Worm (Caenorhabditis elegans) whole organism, late embryonic: ENCODE data around the gene lipl-1.

Experiments used
- pha-4 ChIP-seq: fragments of 150-350 bp; optimal IDR thresholded peaks from 2 replicates; lab custom pipeline; 2018; ENCODE audit warnings: missing biosample characterization, missing genetic modification reagents, missing genetic modification characterization
- pros-1 ChIP-seq: fragments of 150-350 bp; optimal IDR thresholded peaks from 2 replicates; lab custom pipeline; 2014; ENCODE audit warnings: missing biosample characterization, missing genetic modification reagents, missing genetic modification characterization

DNA sequence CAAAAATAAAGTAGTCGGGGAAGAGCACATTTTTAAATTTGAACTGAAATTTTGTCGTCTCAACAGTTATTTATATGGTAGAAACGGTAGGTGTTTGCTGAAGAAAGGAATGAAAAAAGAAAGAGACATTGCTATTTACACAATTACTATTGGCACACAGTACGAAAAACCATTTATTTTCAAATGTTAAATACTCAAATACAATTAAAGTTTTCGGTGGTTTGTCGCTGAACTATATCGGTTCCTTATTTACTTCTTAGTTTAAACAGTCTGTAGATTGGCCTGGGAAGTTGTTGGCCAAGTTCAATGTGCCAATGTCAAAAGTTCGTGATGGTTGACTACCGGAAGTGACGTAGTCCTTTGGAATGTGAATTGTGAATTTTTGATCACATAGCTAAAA is 15.7 kb upstream of the lipl-1 start, which contains the start of gene ttr-27:
- TF ChIP-seq pros-1 (tag; lab: Kevin White, UChicago) (no peak), pha-4 (tag; lab: Kevin White, UChicago) (no peak)
